Worm (Caenorhabditis elegans) whole organism, young adult: ENCODE data around the gene hid-1.

Source experiments
- C17E4.6 ChIP-seq: fragments of 200-800 bp; sonication (Bioruptor generic); IDR thresholded peaks from 2 replicates; pipeline ENCODE4 v1.3.6; 2022; ENCODE audit warnings: missing genetic modification reagents, missing genetic modification characterization, missing compliant biosample characterization
- F57A8.1 ChIP-seq: fragments of 200-800 bp; sonication (Bioruptor generic); optimal IDR thresholded peaks from 2 replicates; lab custom pipeline; 2018; ENCODE audit warnings: mild to moderate bottlenecking, missing genetic modification characterization, moderate library complexity, missing compliant biosample characterization
- K11D2.4 ChIP-seq: fragments of 200-800 bp; sonication (Bioruptor generic); IDR thresholded peaks from 2 replicates; pipeline ENCODE4 v1.3.6; 2022; ENCODE audit warnings: missing genetic modification reagents, missing genetic modification characterization, missing compliant biosample characterization
- K12H6.12 ChIP-seq: fragments of 200-800 bp; sonication (Bioruptor generic); optimal IDR thresholded peaks from 2 replicates; lab custom pipeline; 2018; ENCODE audit warnings: mild to moderate bottlenecking, missing genetic modification characterization, missing compliant biosample characterization
- Y67H2A.10 ChIP-seq: fragments of 200-800 bp; sonication (Bioruptor generic); conservative IDR thresholded peaks from 2 replicates; pipeline ENCODE4 v1.3.6; 2022; ENCODE audit warnings: missing genetic modification reagents, missing genetic modification characterization, missing compliant biosample characterization
- cebp-1 ChIP-seq, 2 experiments: fragments of 200-800 bp in 1 of 2; sonication (Bioruptor generic) in 1 of 2; sonication (generic microtip) in 1 of 2; IDR thresholded peaks in 1 of 2; optimal IDR thresholded peaks in 1 of 2; 2 replicates each; pipeline versions ENCODE4 v1.3.6 to Lab custom; 2017 to 2022; ENCODE audit warnings: missing compliant biosample characterization in 2 of 2, missing genetic modification characterization in 2 of 2, mild to moderate bottlenecking in 1 of 2, missing genetic modification reagents in 1 of 2, moderate library complexity in 1 of 2
- ceh-100 ChIP-seq: fragments of 200-800 bp; sonication (Bioruptor generic); IDR thresholded peaks from 2 replicates; pipeline ENCODE4 v1.3.6; 2022; ENCODE audit warnings: missing genetic modification reagents, missing genetic modification characterization, missing compliant biosample characterization
- ceh-40 ChIP-seq: fragments of 200-800 bp; sonication (Bioruptor generic); IDR thresholded peaks from 2 replicates; pipeline ENCODE4 v1.3.6; 2022; ENCODE audit warnings: missing genetic modification characterization, missing compliant biosample characterization
- ceh-91 ChIP-seq: fragments of 200-800 bp; sonication (Bioruptor generic); IDR thresholded peaks from 2 replicates; pipeline ENCODE4 v1.3.6; 2022; ENCODE audit warnings: missing genetic modification reagents, missing genetic modification characterization, missing compliant biosample characterization
- dox-1 ChIP-seq: fragments of 200-800 bp; sonication (Bioruptor generic); IDR thresholded peaks from 2 replicates; pipeline ENCODE4 v1.3.6; 2022; ENCODE audit warnings: missing genetic modification reagents, missing genetic modification characterization, missing compliant biosample characterization
- fkh-3 ChIP-seq: sonication (generic microtip); optimal IDR thresholded peaks from 2 replicates; lab custom pipeline; 2016; ENCODE audit warnings: mild to moderate bottlenecking, missing genetic modification characterization, missing compliant biosample characterization
- him-1 ChIP-seq: sonication (generic microtip); optimal IDR thresholded peaks from 2 replicates; lab custom pipeline; 2016; ENCODE audit warnings: missing genotype, missing genetic modification reagents, missing genetic modification characterization, missing compliant biosample characterization
- hlh-26 ChIP-seq: fragments of 200-800 bp; sonication (Bioruptor generic); conservative IDR thresholded peaks from 2 replicates; pipeline ENCODE4 v1.3.6; 2022; ENCODE audit warnings: missing genetic modification reagents, missing genetic modification characterization, missing compliant biosample characterization
- hmg-1.2 ChIP-seq: fragments of 200-800 bp; sonication (Bioruptor generic); IDR thresholded peaks from 2 replicates; pipeline ENCODE4 v1.3.6; 2022; ENCODE audit warnings: missing genetic modification reagents, missing genetic modification characterization, missing compliant biosample characterization
- let-607 ChIP-seq, 2 experiments: fragments of 200-800 bp in 1 of 2; sonication (Bioruptor generic) in 1 of 2; sonication (generic microtip) in 1 of 2; optimal IDR thresholded peaks; 2 replicates each; lab custom pipeline; 2016 to 2018; ENCODE audit warnings: mild to moderate bottlenecking in 2 of 2, missing compliant biosample characterization in 2 of 2, missing genetic modification characterization in 2 of 2, moderate library complexity in 2 of 2, missing genotype in 1 of 2
- lin-26 ChIP-seq: fragments of 200-800 bp; sonication (Bioruptor generic); IDR thresholded peaks from 2 replicates; pipeline ENCODE4 v1.3.6; 2022; ENCODE audit warnings: missing genetic modification reagents, missing genetic modification characterization, missing compliant biosample characterization
- lin-35 ChIP-seq, 3 experiments: fragments of 150-350 bp in 2 of 3; sonication (generic microtip) in 1 of 3; optimal IDR thresholded peaks; 2 replicates each; lab custom pipeline; 2014 to 2018; ENCODE audit warnings: missing biosample characterization in 3 of 3, missing genetic modification characterization in 3 of 3, missing genetic modification reagents in 3 of 3
- madf-3 ChIP-seq: fragments of 200-800 bp; sonication (Bioruptor generic); IDR thresholded peaks from 2 replicates; pipeline ENCODE4 v1.3.6; 2022; ENCODE audit warnings: missing genetic modification reagents, missing genetic modification characterization, missing compliant biosample characterization
- madf-6 ChIP-seq: fragments of 200-800 bp; sonication (Bioruptor generic); IDR thresholded peaks from 2 replicates; pipeline ENCODE4 v1.3.6; 2022; ENCODE audit warnings: missing genetic modification reagents, missing genetic modification characterization, missing compliant biosample characterization
- mxl-1 ChIP-seq: sonication (generic microtip); optimal IDR thresholded peaks from 2 replicates; lab custom pipeline; 2016; ENCODE audit warnings: missing genetic modification characterization, missing compliant biosample characterization
- nfya-2 ChIP-seq: fragments of 200-800 bp; sonication (Bioruptor generic); IDR thresholded peaks from 2 replicates; pipeline ENCODE4 v1.3.6; 2022; ENCODE audit warnings: missing genetic modification reagents, missing genetic modification characterization, missing compliant biosample characterization
- nhr-179 ChIP-seq: sonication (generic microtip); optimal IDR thresholded peaks from 2 replicates; lab custom pipeline; 2016; ENCODE audit warnings: mild to moderate bottlenecking, missing genetic modification characterization, missing compliant biosample characterization
- pbrm-1 ChIP-seq: fragments of 200-800 bp; sonication (Bioruptor generic); IDR thresholded peaks from 2 replicates; pipeline ENCODE4 v1.3.6; 2022; ENCODE audit warnings: missing genetic modification reagents, missing genetic modification characterization, missing compliant biosample characterization
- snpc-1.1 ChIP-seq: sonication (generic microtip); optimal IDR thresholded peaks from 2 replicates; lab custom pipeline; 2017; ENCODE audit warnings: missing genetic modification characterization, mild to moderate bottlenecking, missing compliant biosample characterization, antibody characterized with exemption, moderate library complexity, missing genotype, missing genetic modification reagents; ENCODE audit not compliant: insufficient read depth
- sptf-2 ChIP-seq: fragments of 200-800 bp; sonication (Bioruptor generic); optimal IDR thresholded peaks from 2 replicates; lab custom pipeline; 2018; ENCODE audit warnings: mild to moderate bottlenecking, missing genetic modification characterization, missing compliant biosample characterization
- tbp1 ChIP-seq: fragments of 200-800 bp; sonication (Bioruptor generic); optimal IDR thresholded peaks from 2 replicates; lab custom pipeline; 2018; ENCODE audit warnings: mild to moderate bottlenecking, missing genetic modification characterization, missing compliant biosample characterization
- unc-130 ChIP-seq: sonication (generic microtip); optimal IDR thresholded peaks from 2 replicates; lab custom pipeline; 2016; ENCODE audit warnings: missing genetic modification reagents, missing genetic modification characterization, missing compliant biosample characterization
- unc-62 ChIP-seq: fragments of 150-350 bp; optimal IDR thresholded peaks from 2 replicates; lab custom pipeline; 2014; ENCODE audit warnings: missing biosample characterization, missing genetic modification reagents, missing genetic modification characterization
- xnd-1 ChIP-seq: sonication (generic microtip); optimal IDR thresholded peaks from 2 replicates; lab custom pipeline; 2016; ENCODE audit warnings: missing genotype, missing genetic modification reagents, missing genetic modification characterization, missing compliant biosample characterization
- zfh-2 ChIP-seq: fragments of 200-800 bp; sonication (Bioruptor generic); conservative IDR thresholded peaks from 2 replicates; pipeline ENCODE4 v1.3.6; 2022; ENCODE audit warnings: missing genetic modification reagents, missing genetic modification characterization, missing compliant biosample characterization

hid-1 gene

DNA sequence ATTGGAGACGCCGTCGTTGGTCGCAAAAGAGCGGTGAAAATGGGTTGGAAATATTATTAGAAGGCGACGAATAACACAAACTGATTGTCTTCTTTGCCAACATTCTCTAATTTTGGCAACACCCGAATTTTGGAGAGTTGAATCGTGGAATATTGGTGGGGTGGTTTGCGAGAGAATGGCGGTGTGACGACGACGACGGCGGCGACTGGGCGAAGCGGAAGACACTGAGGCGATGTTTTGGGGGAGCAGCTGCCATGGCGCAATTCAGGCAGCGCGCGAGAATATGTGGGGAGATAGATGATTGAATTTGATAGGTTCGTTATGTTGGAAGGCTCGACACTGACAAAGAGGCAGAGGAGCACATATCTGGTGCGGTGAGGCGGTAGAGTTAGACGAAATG is 37.9 kb upstream of the hid-1 start:
- TF ChIP-seq snpc-1.1 (tag; lab: Kevin White, UChicago) = no peak
- TF ChIP-seq zfh-2 (GFP tag; lab: Robert Waterston, UW) = peak; percentile 78

DNA sequence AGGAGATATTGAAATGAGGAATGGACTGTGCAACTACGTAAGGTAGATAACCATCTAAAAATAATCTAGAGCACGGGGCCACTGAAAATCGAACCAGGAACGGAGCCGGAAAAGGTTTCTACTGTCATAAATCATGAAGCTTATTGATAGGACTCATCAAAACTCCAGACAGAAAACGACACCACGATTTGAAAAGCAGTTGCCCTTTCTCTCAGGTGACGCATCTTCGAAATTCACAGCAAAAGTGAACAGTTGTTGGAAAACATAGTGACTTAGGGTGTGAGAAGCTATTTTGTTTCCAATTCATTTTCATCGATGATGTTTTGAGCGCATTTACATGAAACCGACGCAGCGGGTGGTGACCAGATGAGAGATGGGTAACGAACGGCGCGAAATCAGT is 36.6 kb upstream of the hid-1 start:
- TF ChIP-seq tbp1 (GFP tag; lab: Kevin White, UChicago) (no peak), madf-3 (GFP tag; lab: Robert Waterston, UW) (no peak), fkh-3 (tag; lab: Kevin White, UChicago) (no peak), him-1 (tag; lab: Kevin White, UChicago) (no peak), ceh-91 (GFP tag; lab: Robert Waterston, UW) (no peak), F57A8.1 (no peak), let-607 (tag; optimal IDR thresholded peaks at IDR 0.05; lab: Kevin White, UChicago) (no peak), lin-26 (GFP tag; lab: Robert Waterston, UW) (no peak), K11D2.4 (GFP tag; lab: Robert Waterston, UW) (no peak)
- TF ChIP-seq, all 124 proteins: peak for 0

DNA sequence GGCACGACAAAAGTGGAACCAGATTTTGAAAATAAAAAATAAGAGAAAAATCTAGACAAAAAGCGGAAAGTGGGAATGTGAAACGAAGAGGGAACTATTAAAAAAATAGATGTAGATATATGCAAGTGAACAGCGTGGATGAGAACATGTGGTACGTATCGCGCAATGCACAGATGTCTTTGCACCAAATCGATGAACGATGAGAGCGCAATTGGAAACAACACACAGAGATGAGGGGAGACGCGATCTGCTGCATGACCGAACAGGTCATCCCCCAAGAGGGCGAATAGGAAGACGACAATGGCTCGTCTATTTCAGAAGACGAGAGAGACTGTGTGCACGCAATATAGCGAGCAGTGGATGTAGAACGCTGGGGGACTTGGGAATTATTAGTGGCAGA is 36.1 kb upstream of the hid-1 start:
- TF ChIP-seq pbrm-1 (no peak), hlh-26 (GFP tag; lab: Robert Waterston, UW) (no peak), xnd-1 (tag; lab: Kevin White, UChicago) (no peak), ceh-40 (GFP tag; lab: Robert Waterston, UW) (no peak), C17E4.6 (GFP tag; lab: Robert Waterston, UW) (no peak), nhr-179 (tag; lab: Kevin White, UChicago) (no peak), hmg-1.2 (GFP tag; lab: Robert Waterston, UW) (no peak), K12H6.12 (tag; lab: Kevin White, UChicago) (no peak), madf-6 (GFP tag; lab: Robert Waterston, UW) (no peak), unc-62 (GFP tag; lab: Kevin White, UChicago) (no peak), sptf-2 (GFP tag; lab: Kevin White, UChicago) (no peak)

DNA sequence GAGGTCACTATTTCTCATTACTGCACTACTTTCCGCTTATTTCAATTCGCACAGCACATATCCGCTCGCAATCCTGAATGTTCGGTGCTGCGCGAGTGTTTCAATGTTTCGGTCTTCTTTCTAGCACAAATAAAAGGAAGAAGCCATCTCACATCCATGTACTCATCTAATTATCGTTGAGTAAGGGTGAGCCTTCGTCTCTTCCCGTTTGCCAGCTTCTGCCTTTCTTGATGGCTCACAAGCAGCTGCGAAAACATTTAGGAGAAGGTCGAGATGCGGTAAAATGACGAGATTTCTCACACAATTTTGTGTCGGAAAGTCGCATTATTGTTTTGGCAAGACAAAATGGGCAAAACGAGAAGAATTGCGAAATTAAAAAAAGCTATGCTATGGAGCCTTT is 33.9 kb upstream of the hid-1 start:
- TF ChIP-seq cebp-1 (GFP tag; IDR thresholded peaks at IDR 0.05; lab: Robert Waterston, UW) (no peak), cebp-1 (tag; optimal IDR thresholded peaks at IDR 0.05; lab: Kevin White, UChicago) (peak; percentile 10), Y67H2A.10 (GFP tag; lab: Robert Waterston, UW) (no peak)

DNA sequence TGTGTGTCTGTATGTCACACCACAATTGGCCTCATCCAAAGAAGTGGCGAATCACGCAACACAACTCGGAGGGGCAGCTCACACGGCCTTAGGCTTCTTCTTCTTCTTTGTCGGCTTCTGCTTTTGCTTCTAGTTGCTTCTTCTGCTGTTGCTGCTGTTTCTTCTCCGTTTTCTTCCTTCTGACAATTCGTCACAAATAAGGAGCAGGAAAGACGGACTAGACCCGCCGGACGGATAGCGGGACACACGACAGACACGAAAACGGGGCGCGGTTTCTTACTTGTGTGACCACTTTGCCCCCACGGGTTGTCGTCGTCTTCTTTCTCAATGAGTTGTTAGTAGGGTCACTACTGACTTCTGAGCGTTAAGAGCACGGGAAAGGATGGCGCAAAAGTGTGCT is 32.7 kb upstream of the hid-1 start:
- TF ChIP-seq unc-130 (no peak), K12H6.12 (tag; lab: Kevin White, UChicago) (peak; percentile 0), ceh-100 (GFP tag; lab: Robert Waterston, UW) (no peak)

DNA sequence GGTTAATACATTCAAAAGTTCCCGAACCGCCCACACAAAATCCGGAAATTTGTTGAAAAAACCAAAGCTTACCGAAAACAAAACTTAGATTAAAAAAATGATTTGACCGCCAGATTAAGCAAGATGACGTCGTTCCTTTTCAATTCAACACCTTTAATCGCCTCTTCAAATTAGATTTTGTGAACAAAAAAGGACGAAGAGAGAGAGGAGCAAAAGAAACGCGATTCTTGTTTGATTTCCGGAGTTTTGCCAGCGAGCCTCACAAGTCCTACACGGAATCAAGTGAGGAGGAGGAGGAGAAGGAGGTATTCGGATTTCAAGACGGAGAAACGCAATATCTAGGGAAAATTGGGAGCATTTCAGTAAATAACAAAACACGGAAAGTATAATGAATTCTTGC is 31.4 kb upstream of the hid-1 start:
- TF ChIP-seq lin-35 (GFP tag; optimal IDR thresholded peaks at IDR 0.05; lab: Kevin White, UChicago) (no peak), ceh-100 (GFP tag; lab: Robert Waterston, UW) (no peak), nfya-2 (GFP tag; lab: Robert Waterston, UW) (no peak), mxl-1 (tag; lab: Kevin White, UChicago) (no peak), dox-1 (GFP tag; lab: Robert Waterston, UW) (no peak)
